Worm (Caenorhabditis elegans) whole organism, L4 larva: Measurements from ENCODE around the gene nspd-9.

Experiments
- F26F4.8 ChIP-seq: fragments of 200-800 bp; sonication (Bioruptor generic); conservative IDR thresholded peaks from 2 replicates; pipeline ENCODE4 v1.3.6; 2022; ENCODE audit warnings: missing genetic modification characterization, missing compliant biosample characterization
- F37D6.2 ChIP-seq: sonication (generic microtip); optimal IDR thresholded peaks from 2 replicates; lab custom pipeline; 2016; ENCODE audit warnings: mild to moderate bottlenecking, missing genetic modification characterization, missing compliant biosample characterization
- F44E2.7 ChIP-seq: fragments of 200-800 bp; sonication (Bioruptor generic); IDR thresholded peaks from 2 replicates; pipeline ENCODE4 v2.1.2; 2022; ENCODE audit warnings: missing genetic modification characterization, missing compliant biosample characterization
- Y105C5A.15 ChIP-seq: fragments of 200-800 bp; sonication (Bioruptor generic); IDR thresholded peaks from 2 replicates; pipeline ENCODE4 v1.3.6; 2022; ENCODE audit warnings: missing genetic modification characterization, missing compliant biosample characterization
- Y48G9A.11 ChIP-seq: fragments of 200-800 bp; sonication (Bioruptor generic); IDR thresholded peaks from 2 replicates; pipeline ENCODE4 v1.3.6; 2022; ENCODE audit warnings: missing genetic modification reagents, missing genetic modification characterization, missing compliant biosample characterization
- Y75B8A.6 ChIP-seq: fragments of 200-800 bp; sonication (Bioruptor generic); IDR thresholded peaks from 2 replicates; pipeline ENCODE4 v1.3.6; 2022; ENCODE audit warnings: missing genetic modification reagents, missing genetic modification characterization, missing compliant biosample characterization
- ZK337.2 ChIP-seq: fragments of 200-800 bp; sonication (Bioruptor generic); IDR thresholded peaks from 2 replicates; pipeline ENCODE4 v1.3.6; 2022; ENCODE audit warnings: missing genetic modification reagents, missing genetic modification characterization, missing compliant biosample characterization
- ZK546.5 ChIP-seq, 2 experiments: sonication (generic microtip); optimal IDR thresholded peaks; 2 replicates each; lab custom pipeline; 2017; ENCODE audit warnings: missing biosample characterization in 2 of 2, missing genetic modification characterization in 2 of 2
- aha-1 ChIP-seq: fragments of 150-350 bp; peaks from one replicate; lab custom pipeline; 2014; ENCODE audit warnings: missing biosample characterization, missing genetic modification characterization
- aly-2 ChIP-seq: sonication (generic microtip); optimal IDR thresholded peaks from 2 replicates; lab custom pipeline; 2018; ENCODE audit warnings: missing biosample characterization, missing genetic modification characterization
- ama-1 ChIP-seq: fragments of 150-350 bp; optimal IDR thresholded peaks from 2 replicates; lab custom pipeline; 2014; ENCODE audit warnings: inconsistent platforms, mixed read lengths
- ceh-20 ChIP-seq: fragments of 200-800 bp; sonication (Bioruptor generic); IDR thresholded peaks from 2 replicates; pipeline ENCODE4 v1.3.6; 2022; ENCODE audit warnings: missing genetic modification reagents, missing genetic modification characterization, missing compliant biosample characterization
- ceh-28 ChIP-seq: fragments of 150-350 bp; optimal IDR thresholded peaks from 2 replicates; lab custom pipeline; 2014; ENCODE audit warnings: missing biosample characterization, missing genetic modification reagents, missing genetic modification characterization
- ceh-62 ChIP-seq: sonication (generic microtip); optimal IDR thresholded peaks from 2 replicates; lab custom pipeline; 2017; ENCODE audit warnings: missing biosample characterization, missing genetic modification characterization
- daf-12 ChIP-seq: fragments of 150-350 bp; optimal IDR thresholded peaks from 2 replicates; lab custom pipeline; 2014; ENCODE audit warnings: missing biosample characterization, missing genetic modification reagents, missing genetic modification characterization
- daf-16 ChIP-seq, 3 experiments: sonication (generic microtip); optimal IDR thresholded peaks; 2 replicates each; lab custom pipeline; 2016 to 2017; ENCODE audit warnings: missing genetic modification characterization in 3 of 3, missing genetic modification reagents in 3 of 3, mild to moderate bottlenecking in 2 of 3, missing compliant biosample characterization in 2 of 3, missing biosample characterization in 1 of 3, moderate library complexity in 1 of 3
- daf-19 ChIP-seq: fragments of 200-800 bp; sonication (Bioruptor generic); conservative IDR thresholded peaks from 2 replicates; pipeline ENCODE4 v1.3.6; 2022; ENCODE audit warnings: missing genetic modification characterization, missing compliant biosample characterization
- dmd-6 ChIP-seq: fragments of 200-800 bp; sonication (Bioruptor generic); IDR thresholded peaks from 2 replicates; pipeline ENCODE4 v1.3.6; 2022; ENCODE audit warnings: missing genetic modification reagents, missing genetic modification characterization, missing compliant biosample characterization
- duxl-1 ChIP-seq: sonication (generic microtip); optimal IDR thresholded peaks from 2 replicates; lab custom pipeline; 2016; ENCODE audit warnings: mild to moderate bottlenecking, missing genetic modification characterization, moderate library complexity, missing compliant biosample characterization; ENCODE audit not compliant: poor library complexity
- hlh-30 ChIP-seq: sonication (generic microtip); optimal IDR thresholded peaks from 2 replicates; lab custom pipeline; 2017; ENCODE audit warnings: antibody characterized with exemption, mild to moderate bottlenecking, missing genetic modification characterization, missing compliant biosample characterization; ENCODE audit not compliant: insufficient read depth
- hmg-1.1 ChIP-seq: fragments of 200-800 bp; sonication (Bioruptor generic); IDR thresholded peaks from 2 replicates; pipeline ENCODE4 v1.3.6; 2022; ENCODE audit warnings: missing genetic modification reagents, missing genetic modification characterization, missing compliant biosample characterization
- lin-13 ChIP-seq: fragments of 150-350 bp; optimal IDR thresholded peaks from 2 replicates; lab custom pipeline; 2014; ENCODE audit warnings: missing biosample characterization, missing genetic modification reagents, missing genetic modification characterization
- lin-38 ChIP-seq: fragments of 200-800 bp; sonication (Bioruptor generic); IDR thresholded peaks from 2 replicates; pipeline ENCODE4 v1.3.6; 2022; ENCODE audit warnings: missing genetic modification reagents, missing genetic modification characterization, missing compliant biosample characterization
- lin-39 ChIP-seq: fragments of 150-350 bp; optimal IDR thresholded peaks from 2 replicates; lab custom pipeline; 2014; ENCODE audit warnings: missing biosample characterization, missing genetic modification reagents, missing genetic modification characterization
- lsy-2 ChIP-seq, 2 experiments: fragments of 150-350 bp in 1 of 2; sonication (generic microtip) in 1 of 2; optimal IDR thresholded peaks; 2 replicates each; lab custom pipeline; 2014 to 2017; ENCODE audit warnings: missing biosample characterization in 2 of 2, missing genetic modification characterization in 2 of 2
- madf-9 ChIP-seq: fragments of 200-800 bp; sonication (Bioruptor generic); conservative IDR thresholded peaks from 2 replicates; pipeline ENCODE4 v1.3.6; 2022; ENCODE audit warnings: missing genetic modification reagents, missing genetic modification characterization, missing compliant biosample characterization
- mdt-29 ChIP-seq: fragments of 200-800 bp; sonication (Bioruptor generic); IDR thresholded peaks from 2 replicates; pipeline ENCODE4 v1.3.6; 2022; ENCODE audit warnings: missing genetic modification reagents, missing genetic modification characterization, missing compliant biosample characterization
- mep-1 ChIP-seq: fragments of 150-350 bp; sonication (generic microtip); optimal IDR thresholded peaks from 3 replicates; lab custom pipeline; 2014; ENCODE audit warnings: missing biosample characterization, missing genetic modification characterization
- mes-2 ChIP-seq: sonication (generic microtip); optimal IDR thresholded peaks from 2 replicates; lab custom pipeline; 2016; ENCODE audit warnings: missing genotype, mild to moderate bottlenecking, missing genetic modification characterization, missing compliant biosample characterization; ENCODE audit not compliant: poor library complexity, severe bottlenecking
- nhr-237 ChIP-seq: sonication (generic microtip); optimal IDR thresholded peaks from 2 replicates; lab custom pipeline; 2017; ENCODE audit warnings: missing biosample characterization, missing genetic modification characterization
- nhr-28 ChIP-seq: fragments of 150-350 bp; optimal IDR thresholded peaks from 2 replicates; lab custom pipeline; 2014; ENCODE audit warnings: missing biosample characterization, missing genetic modification characterization
- nhr-41 ChIP-seq: fragments of 200-800 bp; sonication (Bioruptor generic); IDR thresholded peaks from 2 replicates; pipeline ENCODE4 v1.3.6; 2022; ENCODE audit warnings: missing genetic modification reagents, missing genetic modification characterization, missing compliant biosample characterization
- nhr-77 ChIP-seq: fragments of 150-350 bp; optimal IDR thresholded peaks from 2 replicates; lab custom pipeline; 2014; ENCODE audit warnings: missing biosample characterization, missing genetic modification characterization
- pha-4 ChIP-seq, 2 experiments: fragments of 150-350 bp in 1 of 2; fragments of 200-800 bp in 1 of 2; sonication (Bioruptor generic) in 1 of 2; IDR thresholded peaks in 1 of 2; optimal IDR thresholded peaks in 1 of 2; 2 replicates each; pipeline versions ENCODE4 v1.3.6 to Lab custom; 2014 to 2022; ENCODE audit warnings: missing genetic modification characterization in 2 of 2, missing genetic modification reagents in 2 of 2, missing biosample characterization in 1 of 2, missing compliant biosample characterization in 1 of 2
- php-3 ChIP-seq: fragments of 200-800 bp; sonication (Bioruptor generic); IDR thresholded peaks from 2 replicates; pipeline ENCODE4 v1.3.6; 2022; ENCODE audit warnings: missing genetic modification reagents, missing genetic modification characterization, missing compliant biosample characterization
- rbr-2 ChIP-seq: sonication (generic microtip); optimal IDR thresholded peaks from 2 replicates; lab custom pipeline; 2016; ENCODE audit warnings: missing genotype, missing genetic modification characterization, missing compliant biosample characterization
- sdz-12 ChIP-seq: fragments of 200-800 bp; sonication (Bioruptor generic); optimal IDR thresholded peaks from 2 replicates; lab custom pipeline; 2018; ENCODE audit warnings: mild to moderate bottlenecking, missing genetic modification characterization, missing compliant biosample characterization
- set-16 ChIP-seq: fragments of 200-800 bp; sonication (Bioruptor generic); IDR thresholded peaks from 2 replicates; pipeline ENCODE4 v1.3.6; 2022; ENCODE audit warnings: missing genetic modification reagents, missing genetic modification characterization, missing compliant biosample characterization
- unc-39 ChIP-seq: sonication (generic microtip); optimal IDR thresholded peaks from 2 replicates; lab custom pipeline; 2017; ENCODE audit warnings: missing biosample characterization, missing genetic modification characterization
- zag-1 ChIP-seq: fragments of 150-350 bp; optimal IDR thresholded peaks from 2 replicates; lab custom pipeline; 2014; ENCODE audit warnings: missing biosample characterization, missing genetic modification characterization
- zfp-3 ChIP-seq: fragments of 200-800 bp; sonication (Bioruptor generic); conservative IDR thresholded peaks from 2 replicates; pipeline ENCODE4 v1.3.6; 2022; ENCODE audit warnings: missing genetic modification reagents, missing genetic modification characterization, missing compliant biosample characterization
- ztf-11 ChIP-seq: fragments of 150-350 bp; optimal IDR thresholded peaks from 2 replicates; lab custom pipeline; 2014; ENCODE audit warnings: missing biosample characterization, missing genetic modification characterization

nspd-9 gene

ce11 chrIII:4808089-4808488 lies 22.0 kb downstream of the nspd-9 start:
- TF ChIP-seq nhr-28 (tag; lab: Kevin White, UChicago) (no peak), daf-16 (GFP tag; optimal IDR thresholded peaks at IDR 0.05; lab: Kevin White, UChicago) (no peak), daf-16 (tag; optimal IDR thresholded peaks at IDR 0.05; lab: Kevin White, UChicago) (peak; percentile 9), lin-38 (0 out of 2 replicates have a peak, but pooled peaks have one; percentile 17)

- no peak for TF ChIP-seq F44E2.7 (GFP tag; lab: Robert Waterston, UW)
- TF ChIP-seq daf-19: no peak
- no peak for TF ChIP-seq lin-13
- no peak for TF ChIP-seq rbr-2 (tag; lab: Kevin White, UChicago)
- no peak for TF ChIP-seq zag-1 (tag; lab: Kevin White, UChicago)
- TF ChIP-seq lsy-2 (tag; optimal IDR thresholded peaks at IDR 0.05; lab: Kevin White, UChicago): no peak
- TF ChIP-seq Y75B8A.6: no peak
- TF ChIP-seq lin-39 (tag; lab: Kevin White, UChicago): no peak
- TF ChIP-seq hlh-30 (tag; lab: Kevin White, UChicago): no peak
- no peak for TF ChIP-seq php-3 (GFP tag; lab: Robert Waterston, UW)
- no peak for TF ChIP-seq aly-2 (tag; lab: Kevin White, UChicago)
- TF ChIP-seq nhr-41 (GFP tag; lab: Robert Waterston, UW): no peak
- TF ChIP-seq pha-4 (GFP tag; IDR thresholded peaks at IDR 0.05; lab: Robert Waterston, UW): no peak
- no peak for TF ChIP-seq pha-4 (tag; optimal IDR thresholded peaks at IDR 0.05; lab: Kevin White, UChicago)
- TF ChIP-seq, all 104 proteins: peak for 0
Measured at ce11 chrIII:4806345-4806744, 23.8 kb downstream of the nspd-9 start.

- TF ChIP-seq lsy-2 (tag; optimal IDR thresholded peaks at IDR 0.05; lab: Kevin White, UChicago) (no peak), ama-1 (lab: Kevin White, UChicago) (peak; percentile 9)
Measured at ce11 chrIII:4802707-4803106, 27.4 kb downstream of the nspd-9 start, which contains the start of gene metl-5. TSS of gene metl-5 (plus strand) at chrIII:4803007.

ce11 chrIII:4796536-4796935 lies 33.6 kb downstream of the nspd-9 start, which contains the start of gene tag-325:
TSS of gene tag-325 (plus strand) at chrIII:4796836.
- TF ChIP-seq zfp-3 (GFP tag; lab: Robert Waterston, UW) (no peak), daf-16 (GFP tag; optimal IDR thresholded peaks at IDR 0.05; lab: Kevin White, UChicago) (no peak), daf-16 (tag; optimal IDR thresholded peaks at IDR 0.05; lab: Kevin White, UChicago) (peak; percentile 17), dmd-6 (0 out of 2 replicates have a peak, but pooled peaks have one; percentile 8), mdt-29 (no peak), hlh-30 (tag; lab: Kevin White, UChicago) (peak; percentile 32), nhr-28 (tag; lab: Kevin White, UChicago) (peak; percentile 15), aha-1 (tag; lab: Kevin White, UChicago) (peak; percentile 42)

ce11 chrIII:4796039-4796438 lies 34.1 kb downstream of the nspd-9 start:
- TF ChIP-seq mes-2 (tag; lab: Kevin White, UChicago) (peak; percentile 85), madf-9 (GFP tag; lab: Robert Waterston, UW) (0 out of 2 replicates have a peak, but pooled peaks have one; percentile 20), sdz-12 (no peak), ceh-20 (GFP tag; lab: Robert Waterston, UW) (no peak), Y48G9A.11 (GFP tag; lab: Robert Waterston, UW) (no peak), nhr-28 (tag; lab: Kevin White, UChicago) (peak; percentile 79), ama-1 (lab: Kevin White, UChicago) (peak; percentile 9), mep-1 (tag; lab: Kevin White, UChicago) (peak; percentile 86), php-3 (GFP tag; lab: Robert Waterston, UW) (no peak), ztf-11 (no peak), Y105C5A.15 (GFP tag; lab: Robert Waterston, UW) (0 out of 2 replicates have a peak, but pooled peaks have one; percentile 6), ZK546.5 (tag; optimal IDR thresholded peaks at IDR 0.05; lab: Kevin White, UChicago) (no peak), daf-16 (GFP tag; optimal IDR thresholded peaks at IDR 0.05; lab: Kevin White, UChicago) (no peak), daf-16 (tag; optimal IDR thresholded peaks at IDR 0.05; lab: Kevin White, UChicago) (peak; percentile 65), nhr-237 (no peak), hmg-1.1 (GFP tag; lab: Robert Waterston, UW) (peak; percentile 81), ceh-28 (tag; lab: Kevin White, UChicago) (peak; percentile 6), set-16 (GFP tag; lab: Robert Waterston, UW) (no peak), duxl-1 (tag; lab: Kevin White, UChicago) (peak; percentile 48), unc-39 (no peak), nhr-77 (tag; lab: Kevin White, UChicago) (peak; percentile 46), F26F4.8 (no peak), ceh-62 (tag; lab: Kevin White, UChicago) (no peak), F37D6.2 (no peak), ZK337.2 (GFP tag; lab: Robert Waterston, UW) (no peak), daf-12 (tag; lab: Kevin White, UChicago) (no peak)
